Fruit fly (Drosophila melanogaster): ENCODE results near the gene CG7607.

CG7607 gene

DNA sequence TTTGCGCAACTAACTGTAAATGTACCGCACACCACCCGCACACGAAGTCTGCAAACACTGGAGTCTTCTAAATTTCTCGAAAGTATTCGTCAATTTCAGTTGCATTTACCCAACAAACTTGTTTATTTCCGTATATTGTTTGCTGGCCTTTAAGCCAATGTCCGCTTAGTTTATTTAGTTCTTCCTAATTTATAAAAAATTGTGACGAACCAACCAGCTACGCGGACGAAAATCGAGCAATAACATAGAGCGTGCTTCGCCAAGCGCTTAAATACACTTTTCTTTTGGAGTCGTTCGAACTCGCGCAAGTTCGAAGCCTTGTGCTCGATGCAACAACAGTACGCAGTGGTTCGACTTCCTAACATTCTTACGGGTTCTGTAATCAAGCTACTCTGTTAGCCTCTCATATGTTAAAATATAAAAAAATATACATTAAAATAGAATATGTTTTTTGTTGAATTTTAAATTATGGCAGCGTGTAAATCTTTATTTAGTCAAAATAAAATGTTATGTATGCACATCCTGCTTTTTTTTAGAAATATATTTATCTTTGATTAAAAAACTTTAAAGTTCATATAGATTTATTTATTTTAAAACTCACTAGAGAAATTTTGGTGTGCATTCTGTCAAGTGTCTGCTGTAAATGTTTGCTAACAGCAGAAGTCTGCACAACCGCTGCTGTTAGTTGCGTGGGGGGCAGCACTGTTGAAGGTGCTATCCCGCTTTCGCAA is 2.0 kb upstream of the CG7607 start, which contains the start of gene GlcAT-P (continued):
- no peak for TF ChIP-seq Rel (GFP tag; optimal IDR thresholded peaks at IDR 0.05)
- TF ChIP-seq Rel (tag; optimal IDR thresholded peaks at IDR 0.05) = no peak
- no peak for TF ChIP-seq Myc (optimal IDR thresholded peaks at IDR 0.05)
- TF ChIP-seq tai (GFP tag; optimal IDR thresholded peaks at IDR 0.05) = no peak
- TF ChIP-seq psq (GFP tag; optimal IDR thresholded peaks at IDR 0.05) = peak; percentile 59

DNA sequence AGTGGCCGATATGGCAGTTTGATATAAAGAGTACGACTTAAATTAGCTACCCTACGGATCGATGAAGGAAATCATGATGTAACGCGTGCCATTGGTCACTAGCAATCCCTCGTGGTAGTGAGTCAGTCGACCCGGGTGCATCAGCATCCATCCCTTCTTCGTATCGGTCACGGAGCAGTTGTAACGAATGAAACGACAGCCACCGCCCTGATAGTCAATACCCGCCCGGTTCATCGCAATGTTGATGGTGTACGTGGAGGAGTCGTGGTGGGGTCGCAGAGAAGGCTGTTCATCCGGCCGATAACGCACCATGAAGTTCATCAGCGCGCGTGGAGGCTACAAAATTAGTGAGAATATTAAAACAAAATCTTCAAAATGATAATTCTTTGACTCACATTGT is 1.0 kb upstream of the CG7607 start:
- TF ChIP-seq Hr78 (GFP tag; optimal IDR thresholded peaks at IDR 0.05) = no peak
- no peak for TF ChIP-seq lola (GFP tag; optimal IDR thresholded peaks at IDR 0.05)
- TF ChIP-seq GATAd (GFP tag; optimal IDR thresholded peaks at IDR 0.05) = no peak
- TF ChIP-seq Myc (optimal IDR thresholded peaks at IDR 0.05) = no peak
- no peak for TF ChIP-seq fru (GFP tag; optimal IDR thresholded peaks at IDR 0.05)
- TF ChIP-seq rgr (GFP tag; optimal IDR thresholded peaks at IDR 0.05) = no peak

DNA sequence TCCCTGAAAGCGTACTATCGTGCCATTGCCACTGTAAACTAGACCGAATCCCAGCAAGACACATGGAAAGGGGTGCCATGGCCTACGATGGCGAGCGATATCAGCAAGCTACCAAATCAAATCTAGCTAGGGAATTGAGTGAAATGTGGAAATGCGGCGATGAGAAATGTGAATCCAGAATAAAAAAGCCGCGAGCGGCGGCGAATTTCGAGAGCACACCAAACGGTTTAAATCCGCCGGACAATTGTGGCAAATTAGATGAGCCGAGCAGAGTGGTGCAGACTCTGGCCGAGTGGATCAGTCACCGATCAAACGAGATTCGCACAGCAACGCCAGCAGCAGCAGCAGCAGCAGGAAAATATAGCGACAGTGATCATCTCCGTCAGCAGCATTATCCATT is 1.6 kb downstream of the CG7607 start, which contains the start of gene nkt:
TSS of gene nkt (plus strand) at position 301 of the 400 bp plus-strand sequence.
- TF ChIP-seq CG32264 (GFP tag; optimal IDR thresholded peaks at IDR 0.05) = no peak
- TF ChIP-seq brk (GFP tag; optimal IDR thresholded peaks at IDR 0.05) = no peak
- TF ChIP-seq Abd-B (GFP tag; optimal IDR thresholded peaks at IDR 0.05) = no peak
- no peak for TF ChIP-seq woc (GFP tag; optimal IDR thresholded peaks at IDR 0.05)
- TF ChIP-seq rgr (GFP tag; optimal IDR thresholded peaks at IDR 0.05) = no peak
- no peak for TF ChIP-seq psq (GFP tag; optimal IDR thresholded peaks at IDR 0.05)
- TF ChIP-seq Myc (optimal IDR thresholded peaks at IDR 0.05) = no peak
- no peak for TF ChIP-seq usp (GFP tag; optimal IDR thresholded peaks at IDR 0.05)
- TF ChIP-seq Dfd (GFP tag; optimal IDR thresholded peaks at IDR 0.05) = no peak
- TF ChIP-seq Dif (GFP tag; optimal IDR thresholded peaks at IDR 0.05; ENCODE audit: partially characterized antibody) = no peak
- TF ChIP-seq Sp1 (GFP tag; optimal IDR thresholded peaks at IDR 0.05) = no peak
- no peak for TF ChIP-seq CrebA (GFP tag; optimal IDR thresholded peaks at IDR 0.05; ENCODE audit: borderline replicate concordance)
- TF ChIP-seq Mio (GFP tag; optimal IDR thresholded peaks at IDR 0.05) = no peak
- no peak for TF ChIP-seq fru (GFP tag; optimal IDR thresholded peaks at IDR 0.05)
- TF ChIP-seq Hnf4 (GFP tag; optimal IDR thresholded peaks at IDR 0.05) = no peak
- TF ChIP-seq foxo (GFP tag; optimal IDR thresholded peaks at IDR 0.05) = no peak

DNA sequence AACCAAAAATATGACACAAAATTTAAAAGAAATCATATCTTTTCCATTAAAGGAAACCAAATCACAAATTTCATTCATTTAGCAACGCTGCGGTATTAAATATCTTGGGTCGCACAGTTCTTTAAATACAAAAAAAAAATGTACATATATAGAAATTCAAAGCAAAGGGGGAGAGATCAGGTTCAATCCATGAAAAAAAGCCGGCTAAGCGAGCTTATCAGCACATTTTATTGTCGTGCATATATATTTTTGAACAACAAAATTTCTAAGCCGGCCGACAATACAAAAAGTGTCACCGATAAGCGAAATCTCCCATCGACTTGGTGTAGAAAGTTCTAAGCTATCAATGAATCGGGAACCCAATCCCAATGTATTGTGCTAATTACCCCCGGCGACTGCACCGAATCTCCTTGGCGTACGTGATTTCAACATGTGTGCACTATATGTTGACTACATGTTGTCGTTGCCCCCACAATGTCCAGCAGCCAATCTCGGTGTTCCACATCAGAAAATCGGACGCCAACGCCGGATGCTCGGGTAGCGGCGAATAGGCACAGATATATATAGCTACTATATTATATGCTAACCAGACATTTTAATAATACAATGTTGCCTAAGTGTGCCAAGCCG is 4.5 kb downstream of the CG7607 start:
- TF ChIP-seq dmrt93B (GFP tag; optimal IDR thresholded peaks at IDR 0.05) (no peak), tai (GFP tag; optimal IDR thresholded peaks at IDR 0.05) (no peak), fru (GFP tag; optimal IDR thresholded peaks at IDR 0.05) (no peak), Myc (optimal IDR thresholded peaks at IDR 0.05) (no peak)

DNA sequence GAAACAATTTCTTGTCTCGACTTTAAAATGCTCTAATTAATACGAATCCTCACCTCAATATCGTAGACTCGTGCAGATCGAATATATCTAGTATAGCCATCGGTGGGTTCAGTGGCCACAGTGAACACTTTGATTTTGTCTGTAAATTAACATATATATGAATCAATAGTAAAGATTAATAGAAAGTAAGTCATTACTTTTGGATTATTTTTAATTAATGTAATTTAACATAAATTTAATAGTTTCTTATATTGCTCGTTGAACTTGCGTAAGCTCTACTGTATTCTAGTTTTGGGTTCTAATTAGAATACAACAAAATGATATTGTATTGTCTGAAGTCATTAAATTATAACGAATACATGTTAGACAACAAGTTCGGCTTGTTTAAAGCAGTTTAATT is 5.4 kb downstream of the CG7607 start:
- TF ChIP-seq Mio (GFP tag; optimal IDR thresholded peaks at IDR 0.05) (no peak), tai (GFP tag; optimal IDR thresholded peaks at IDR 0.05) (no peak), Vsx2 (GFP tag; optimal IDR thresholded peaks at IDR 0.05; ENCODE audit: partially characterized antibody) (no peak), CrebA (GFP tag; optimal IDR thresholded peaks at IDR 0.05; ENCODE audit: borderline replicate concordance) (no peak), N (GFP tag; optimal IDR thresholded peaks at IDR 0.05) (no peak), pan (optimal IDR thresholded peaks at IDR 0.05) (no peak)

DNA sequence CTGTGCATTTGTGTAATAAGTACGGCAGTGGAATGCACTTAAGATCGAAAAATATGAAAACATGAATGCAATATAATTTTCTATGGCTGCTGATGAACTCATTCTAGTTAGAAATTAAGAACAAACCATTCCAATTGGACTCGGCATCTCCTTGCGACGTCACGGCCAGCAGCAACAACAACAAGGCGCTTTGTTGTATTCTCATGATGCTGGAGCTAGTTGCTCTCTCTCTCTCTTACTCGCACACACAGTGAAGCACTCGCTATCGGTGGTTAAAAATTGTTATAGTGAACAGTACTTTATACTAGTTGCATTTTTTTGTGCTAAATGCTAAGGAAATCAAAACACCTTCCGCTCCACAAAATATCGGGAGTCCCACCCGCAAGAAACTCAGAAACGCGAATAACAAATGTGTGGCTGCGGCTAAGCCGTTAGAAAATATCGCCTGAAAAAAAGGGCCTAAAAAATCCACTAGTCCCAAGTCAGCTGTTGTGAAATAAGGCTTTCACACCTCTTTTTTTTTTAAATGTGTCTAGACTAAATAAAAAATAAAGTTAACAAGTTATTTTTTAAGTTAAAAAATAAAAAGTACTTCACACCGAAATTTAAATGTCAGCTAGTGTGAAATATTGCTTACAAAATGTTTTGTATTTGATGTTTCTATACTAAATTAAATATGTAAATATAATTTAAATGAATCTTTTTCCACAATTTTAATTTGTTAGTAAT is 6.4 kb downstream of the CG7607 start, which contains the start of gene Plod:
TSS of gene Plod (minus strand) at position 409 of the 729 bp plus-strand sequence.
- TF ChIP-seq Dif (GFP tag; optimal IDR thresholded peaks at IDR 0.05; ENCODE audit: partially characterized antibody) (peak; percentile 35), tai (GFP tag; optimal IDR thresholded peaks at IDR 0.05) (no peak), sage (GFP tag; optimal IDR thresholded peaks at IDR 0.05) (no peak), psq (GFP tag; optimal IDR thresholded peaks at IDR 0.05) (no peak), ey (GFP tag; optimal IDR thresholded peaks at IDR 0.05) (no peak), sv (GFP tag; optimal IDR thresholded peaks at IDR 0.05) (peak; percentile 50), pan (optimal IDR thresholded peaks at IDR 0.05) (no peak), jim (GFP tag; optimal IDR thresholded peaks at IDR 0.05) (no peak), dmrt93B (GFP tag; optimal IDR thresholded peaks at IDR 0.05) (no peak), foxo (GFP tag; optimal IDR thresholded peaks at IDR 0.05) (peak in 1 of 2 experiments; percentile 22), Myc (optimal IDR thresholded peaks at IDR 0.05) (no peak), dl (GFP tag; optimal IDR thresholded peaks at IDR 0.05; ENCODE audit: insufficient read depth in 1 of 2, partially characterized antibody in 2 of 2) (no peak), woc (GFP tag; optimal IDR thresholded peaks at IDR 0.05) (peak; percentile 60), Hr83 (GFP tag; optimal IDR thresholded peaks at IDR 0.05; ENCODE audit: poor library complexity, severe bottlenecking) (peak; percentile 21), Dfd (GFP tag; optimal IDR thresholded peaks at IDR 0.05) (no peak), OdsH (GFP tag; optimal IDR thresholded peaks at IDR 0.05) (no peak), CrebA (GFP tag; optimal IDR thresholded peaks at IDR 0.05; ENCODE audit: borderline replicate concordance) (no peak), GATAd (GFP tag; optimal IDR thresholded peaks at IDR 0.05) (no peak), Rel (GFP tag; optimal IDR thresholded peaks at IDR 0.05) (no peak), Rel (tag; optimal IDR thresholded peaks at IDR 0.05) (peak; percentile 96), CG32264 (GFP tag; optimal IDR thresholded peaks at IDR 0.05) (no peak), h (GFP tag; optimal IDR thresholded peaks at IDR 0.05) (peak; percentile 39), brk (GFP tag; optimal IDR thresholded peaks at IDR 0.05) (no peak), lola (GFP tag; optimal IDR thresholded peaks at IDR 0.05) (no peak)

All from whole organism, wandering third instar larva.